Worm (Caenorhabditis elegans) whole organism, early embryonic: ENCODE data around the gene ppt-1.

Source experiments
- B0310.2 ChIP-seq: sonication (generic microtip); optimal IDR thresholded peaks from 2 replicates; lab custom pipeline; 2016; ENCODE audit warnings: mild to moderate bottlenecking, missing genetic modification characterization, missing compliant biosample characterization
- F13C5.2 ChIP-seq: sonication (generic microtip); optimal IDR thresholded peaks from 2 replicates; lab custom pipeline; 2017; ENCODE audit warnings: mild to moderate bottlenecking, missing genetic modification characterization, inconsistent platforms, missing compliant biosample characterization
- aly-1 ChIP-seq: sonication (generic microtip); optimal IDR thresholded peaks from 2 replicates; lab custom pipeline; 2016; ENCODE audit warnings: missing genetic modification characterization, missing compliant biosample characterization
- ama-1 ChIP-seq: fragments of 150-350 bp; optimal IDR thresholded peaks from 2 replicates; lab custom pipeline; 2014
- ceh-13 ChIP-seq: fragments of 200-800 bp; sonication (Bioruptor generic); optimal IDR thresholded peaks from 2 replicates; lab custom pipeline; 2018; ENCODE audit warnings: mild to moderate bottlenecking, missing genetic modification characterization, missing compliant biosample characterization
- ceh-36 ChIP-seq: sonication (generic microtip); optimal IDR thresholded peaks from 2 replicates; lab custom pipeline; 2016; ENCODE audit warnings: missing genetic modification characterization, inconsistent platforms, missing compliant biosample characterization
- ets-7 ChIP-seq: sonication (generic microtip); optimal IDR thresholded peaks from 2 replicates; lab custom pipeline; 2016; ENCODE audit warnings: missing genotype, missing genetic modification characterization, missing compliant biosample characterization
- flt-1 ChIP-seq: fragments of 200-800 bp; sonication (Bioruptor generic); IDR thresholded peaks from 2 replicates; pipeline ENCODE4 v1.3.6; 2022; ENCODE audit warnings: missing genetic modification characterization, missing compliant biosample characterization
- hmbx-1 ChIP-seq: sonication (generic microtip); optimal IDR thresholded peaks from 2 replicates; lab custom pipeline; 2016; ENCODE audit warnings: mild to moderate bottlenecking, missing genetic modification characterization, missing compliant biosample characterization
- hmg-4 ChIP-seq: fragments of 200-800 bp; sonication (Bioruptor generic); optimal IDR thresholded peaks from 2 replicates; lab custom pipeline; 2018; ENCODE audit warnings: mild to moderate bottlenecking, missing genetic modification characterization, missing compliant biosample characterization
- hnd-1 ChIP-seq: sonication (generic microtip); optimal IDR thresholded peaks from 2 replicates; lab custom pipeline; 2016; ENCODE audit warnings: missing genetic modification characterization, missing compliant biosample characterization
- pes-1 ChIP-seq: fragments of 200-800 bp; sonication (Bioruptor generic); IDR thresholded peaks from 2 replicates; pipeline ENCODE4 v1.3.6; 2022; ENCODE audit warnings: missing genetic modification reagents, missing genetic modification characterization, missing compliant biosample characterization
- scrt-1 ChIP-seq: fragments of 200-800 bp; sonication (Bioruptor generic); IDR thresholded peaks from 2 replicates; pipeline ENCODE4 v1.3.6; 2022; ENCODE audit warnings: missing genetic modification characterization, missing compliant biosample characterization
- sea-1 ChIP-seq: fragments of 200-800 bp; sonication (Bioruptor generic); conservative IDR thresholded peaks from 2 replicates; pipeline ENCODE4 v1.3.6; 2022; ENCODE audit warnings: missing genetic modification characterization, missing compliant biosample characterization
- tbx-11 ChIP-seq: fragments of 200-800 bp; sonication (Bioruptor generic); IDR thresholded peaks from 2 replicates; pipeline ENCODE4 v1.3.6; 2022; ENCODE audit warnings: missing genetic modification characterization, missing compliant biosample characterization
- tbx-37 ChIP-seq: fragments of 200-800 bp; sonication (Bioruptor generic); conservative IDR thresholded peaks from 2 replicates; pipeline ENCODE4 v1.3.6; 2022; ENCODE audit warnings: missing genetic modification reagents, missing genetic modification characterization, missing compliant biosample characterization
- tra-4 ChIP-seq: sonication (generic microtip); optimal IDR thresholded peaks from 2 replicates; lab custom pipeline; 2017; ENCODE audit warnings: missing genetic modification characterization, missing compliant biosample characterization

ppt-1 gene

DNA sequence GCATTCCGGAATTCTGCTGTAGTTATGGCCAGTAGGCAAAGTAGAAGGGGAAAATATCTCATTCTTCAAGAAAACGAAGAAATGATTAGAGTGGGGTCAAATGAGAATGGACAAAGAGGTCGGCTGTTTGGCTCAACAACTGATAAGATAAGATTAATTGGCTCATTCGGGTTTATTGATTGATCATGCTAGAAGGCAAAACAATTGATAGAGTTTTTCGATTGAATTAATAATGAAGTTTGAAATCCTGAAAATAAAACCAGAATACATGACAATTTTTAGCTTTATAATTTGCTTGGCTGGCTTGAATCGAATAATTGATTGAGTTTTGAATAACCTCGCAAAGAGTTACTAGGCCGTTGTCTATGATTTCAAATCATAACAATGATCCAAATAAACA, at the start of gene ppt-1:
ppt-1 (minus strand) TSS at position 101 of the 400 bp plus-strand sequence.
- TF ChIP-seq ceh-13: no peak
- no peak for TF ChIP-seq ets-7 (tag; lab: Kevin White, UChicago)
- no peak for TF ChIP-seq ama-1 (lab: Kevin White, UChicago)
- no peak for TF ChIP-seq F13C5.2 (tag; lab: Kevin White, UChicago)
- TF ChIP-seq aly-1 (tag; lab: Kevin White, UChicago): no peak
- TF ChIP-seq sea-1: no peak
- no peak for TF ChIP-seq tbx-37
- no peak for TF ChIP-seq tbx-11 (GFP tag; lab: Robert Waterston, UW)
- no peak for TF ChIP-seq hnd-1 (tag; lab: Kevin White, UChicago)
- no peak for TF ChIP-seq pes-1 (GFP tag; lab: Robert Waterston, UW)
- TF ChIP-seq hmbx-1 (tag; lab: Kevin White, UChicago): no peak
- TF ChIP-seq ceh-36 (tag; lab: Kevin White, UChicago): no peak
- TF ChIP-seq B0310.2 (tag; lab: Kevin White, UChicago): no peak
- TF ChIP-seq hmg-4 (GFP tag; lab: Kevin White, UChicago): no peak
- TF ChIP-seq flt-1: no peak
- no peak for TF ChIP-seq tra-4 (tag; lab: Kevin White, UChicago)
- no peak for TF ChIP-seq scrt-1 (GFP tag; lab: Robert Waterston, UW)

ce11 chrV:6673967-6674366, 47.8 kb upstream of the ppt-1 start, which contains the start of gene cest-31:
Gene cest-31, plus strand, starts transcription at chrV:6674267.
- no peak for TF ChIP-seq ceh-36 (tag; lab: Kevin White, UChicago)
- no peak for TF ChIP-seq F13C5.2 (tag; lab: Kevin White, UChicago)
- no peak for TF ChIP-seq pes-1 (GFP tag; lab: Robert Waterston, UW)
- TF ChIP-seq hnd-1 (tag; lab: Kevin White, UChicago): no peak
- no peak for TF ChIP-seq ets-7 (tag; lab: Kevin White, UChicago)
- TF ChIP-seq B0310.2 (tag; lab: Kevin White, UChicago): no peak
- no peak for TF ChIP-seq ceh-13
- TF ChIP-seq flt-1: no peak
- no peak for TF ChIP-seq sea-1
- no peak for TF ChIP-seq hmbx-1 (tag; lab: Kevin White, UChicago)
- no peak for TF ChIP-seq tra-4 (tag; lab: Kevin White, UChicago)
- TF ChIP-seq aly-1 (tag; lab: Kevin White, UChicago): no peak
- TF ChIP-seq scrt-1 (GFP tag; lab: Robert Waterston, UW): no peak
- no peak for TF ChIP-seq ama-1 (lab: Kevin White, UChicago)
- no peak for TF ChIP-seq hmg-4 (GFP tag; lab: Kevin White, UChicago)
- no peak for TF ChIP-seq tbx-37
- TF ChIP-seq tbx-11 (GFP tag; lab: Robert Waterston, UW): no peak

ce11 chrV:6669520-6669919, 43.4 kb upstream of the ppt-1 start, which contains the start of gene cest-28:
Gene cest-28, plus strand, starts transcription at chrV:6669820.
- TF ChIP-seq tbx-11 (GFP tag; lab: Robert Waterston, UW): no peak
- no peak for TF ChIP-seq ceh-13
- TF ChIP-seq scrt-1 (GFP tag; lab: Robert Waterston, UW): no peak
- no peak for TF ChIP-seq hnd-1 (tag; lab: Kevin White, UChicago)
- no peak for TF ChIP-seq hmg-4 (GFP tag; lab: Kevin White, UChicago)
- no peak for TF ChIP-seq ama-1 (lab: Kevin White, UChicago)
- TF ChIP-seq flt-1: no peak
- TF ChIP-seq ceh-36 (tag; lab: Kevin White, UChicago): no peak
- TF ChIP-seq tbx-37: no peak

DNA sequence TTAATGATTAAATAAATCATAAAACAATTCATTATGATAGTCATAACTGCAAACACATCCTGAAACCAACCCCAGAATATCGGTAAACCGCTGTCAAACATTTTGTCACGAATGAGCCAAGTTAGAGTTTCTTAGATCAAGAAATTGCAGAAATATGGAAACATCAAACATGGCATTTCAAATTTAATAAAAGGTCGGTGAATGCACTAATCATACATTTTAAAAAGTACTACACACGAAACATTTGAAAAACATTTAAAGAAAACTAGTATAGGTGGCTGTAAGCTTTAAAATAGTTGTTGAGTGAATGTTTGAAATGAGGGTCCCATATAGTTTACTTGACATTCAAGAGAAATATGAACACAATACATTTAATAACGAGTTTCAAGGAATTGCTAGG, 42.6 kb upstream of the ppt-1 start, which contains the start of gene str-180:
str-180 (minus strand) TSS at position 101 of the 400 bp plus-strand sequence.
- TF ChIP-seq tra-4 (tag; lab: Kevin White, UChicago) (no peak), flt-1 (no peak), aly-1 (tag; lab: Kevin White, UChicago) (no peak), ama-1 (lab: Kevin White, UChicago) (no peak), hnd-1 (tag; lab: Kevin White, UChicago) (no peak), hmg-4 (GFP tag; lab: Kevin White, UChicago) (no peak), scrt-1 (GFP tag; lab: Robert Waterston, UW) (no peak), tbx-37 (no peak), sea-1 (no peak), F13C5.2 (tag; lab: Kevin White, UChicago) (no peak), ceh-13 (no peak), ceh-36 (tag; lab: Kevin White, UChicago) (no peak), tbx-11 (GFP tag; lab: Robert Waterston, UW) (no peak), pes-1 (GFP tag; lab: Robert Waterston, UW) (no peak), ets-7 (tag; lab: Kevin White, UChicago) (no peak), B0310.2 (tag; lab: Kevin White, UChicago) (no peak), hmbx-1 (tag; lab: Kevin White, UChicago) (no peak)

- TF ChIP-seq tbx-11 (GFP tag; lab: Robert Waterston, UW): no peak
These were observed 40.4 kb upstream of the ppt-1 start for ce11 chrV:6666557-6666956.

DNA sequence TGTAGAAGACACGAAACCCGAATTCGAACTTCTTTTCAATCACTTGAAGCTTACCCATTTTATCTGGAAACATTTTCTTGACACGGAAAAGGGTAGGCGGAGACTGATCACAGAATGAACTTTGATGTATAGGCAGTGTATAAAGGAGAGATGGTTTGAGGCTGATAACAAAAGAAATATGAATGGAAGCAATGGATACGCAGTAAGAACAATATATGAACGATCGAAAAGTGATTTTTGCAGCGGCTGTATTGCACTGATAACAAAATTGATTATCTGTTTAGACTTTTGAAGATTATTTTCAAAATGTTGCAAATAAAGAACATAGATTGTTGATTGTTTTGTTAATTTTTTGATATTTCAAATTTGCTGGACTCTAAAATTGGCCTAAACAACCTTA, 39.6 kb upstream of the ppt-1 start, which contains the start of gene pmp-5:
pmp-5 (minus strand) TSS at position 63 of the 400 bp plus-strand sequence.
- TF ChIP-seq sea-1 (no peak), scrt-1 (GFP tag; lab: Robert Waterston, UW) (no peak), hnd-1 (tag; lab: Kevin White, UChicago) (no peak), hmg-4 (GFP tag; lab: Kevin White, UChicago) (no peak), tbx-11 (GFP tag; lab: Robert Waterston, UW) (no peak), ets-7 (tag; lab: Kevin White, UChicago) (no peak), aly-1 (tag; lab: Kevin White, UChicago) (no peak), pes-1 (GFP tag; lab: Robert Waterston, UW) (no peak), F13C5.2 (tag; lab: Kevin White, UChicago) (no peak)

DNA sequence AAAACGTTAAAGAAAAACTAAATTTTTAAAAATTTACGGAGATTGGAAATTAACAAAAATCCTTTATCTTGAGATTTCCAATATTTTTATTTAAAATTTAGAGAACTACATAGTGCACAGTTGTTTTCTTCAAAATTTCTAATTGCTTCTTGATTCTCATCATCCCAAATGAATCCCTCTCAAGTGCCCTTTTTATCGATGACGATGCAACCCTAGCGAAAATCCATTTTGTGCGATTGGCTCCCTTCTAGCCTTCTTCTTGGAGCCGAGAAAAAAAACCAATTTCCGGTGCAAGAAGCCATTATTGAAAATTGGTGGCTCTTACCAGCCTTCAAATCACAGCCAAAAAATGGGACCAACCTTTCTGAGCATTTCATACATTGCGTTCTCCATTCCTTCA, 36.4 kb upstream of the ppt-1 start:
- TF ChIP-seq hmbx-1 (tag; lab: Kevin White, UChicago) (no peak), ceh-13 (no peak), tbx-11 (GFP tag; lab: Robert Waterston, UW) (no peak), scrt-1 (GFP tag; lab: Robert Waterston, UW) (no peak), hnd-1 (tag; lab: Kevin White, UChicago) (no peak), ets-7 (tag; lab: Kevin White, UChicago) (no peak), flt-1 (no peak), hmg-4 (GFP tag; lab: Kevin White, UChicago) (no peak), pes-1 (GFP tag; lab: Robert Waterston, UW) (no peak), tra-4 (tag; lab: Kevin White, UChicago) (no peak), aly-1 (tag; lab: Kevin White, UChicago) (no peak), F13C5.2 (tag; lab: Kevin White, UChicago) (no peak), ama-1 (lab: Kevin White, UChicago) (no peak), sea-1 (no peak), ceh-36 (tag; lab: Kevin White, UChicago) (no peak), B0310.2 (tag; lab: Kevin White, UChicago) (no peak), tbx-37 (no peak)
